In the genomic region with DNA sequence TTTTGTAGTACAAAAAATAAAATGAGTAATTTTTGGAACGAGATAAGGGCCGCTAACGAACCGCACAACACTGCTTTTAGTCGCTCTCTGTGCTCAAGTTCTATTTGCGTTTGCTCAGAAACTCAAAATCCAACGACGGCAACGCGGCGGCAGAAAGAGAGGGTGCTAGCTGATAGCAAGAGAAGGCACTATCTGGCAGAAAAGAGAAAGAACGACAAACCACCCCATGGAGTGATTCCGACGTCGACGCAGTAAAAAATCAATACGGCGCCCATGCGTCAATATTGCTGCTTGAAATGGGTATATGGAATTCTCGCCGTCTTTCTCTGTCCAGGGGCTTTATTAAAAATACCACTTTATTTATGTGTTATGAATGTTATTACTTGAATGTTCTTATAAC, we compare ENCODE assay signal across 3 fruit fly cellular contexts.
TF ChIP-seq lines count a peak whose summit lies in the region.

No protein-coding gene starts in this region.

- TF ChIP-seq CTCF in whole organism, embryonic (GFP tag; optimal IDR thresholded peaks at IDR 0.05; lab: Kevin White, UChicago) = no peak

TF ChIP-seq in whole organism, adult, 20 proteins besides CTCF, POLR2A, EP300 and RAD21:
- TF ChIP-seq CG7101 (tag; optimal IDR thresholded peaks at IDR 0.05; lab: Kevin White, UChicago) = no peak
- peak; percentile 25 for TF ChIP-seq tj (GFP tag; optimal IDR thresholded peaks at IDR 0.05; lab: Kevin White, UChicago)

TF ChIP-seq in whole organism, embryonic, 481 proteins besides CTCF, POLR2A, EP300 and RAD21 (continues in another document):
- TF ChIP-seq CG8281 (tag; optimal IDR thresholded peaks at IDR 0.05; lab: Kevin White, UChicago) (peak; percentile 57), Scr (GFP tag; IDR thresholded peaks at IDR 0.05; lab: Robert Waterston, UW; ENCODE audit: partially characterized antibody) (0 out of 2 replicates have a peak, but pooled peaks have one; percentile 26), en (GFP tag; optimal IDR thresholded peaks at IDR 0.05; lab: Kevin White, UChicago) (no peak), ttk (GFP tag; IDR thresholded peaks at IDR 0.05; lab: Robert Waterston, UW) (peak; percentile 56), Meics (GFP tag; optimal IDR thresholded peaks at IDR 0.05; lab: Kevin White, UChicago) (peak; percentile 37), sug (tag; optimal IDR thresholded peaks at IDR 0.05; lab: Kevin White, UChicago) (peak; percentile 50), ewg (GFP tag; optimal IDR thresholded peaks at IDR 0.05; lab: Kevin White, UChicago) (peak; percentile 100), zfh1 (GFP tag; IDR thresholded peaks at IDR 0.05; lab: Robert Waterston, UW) (peak; percentile 31; the same call in 1 of the 3 replicates), z (GFP tag; IDR thresholded peaks at IDR 0.05; lab: Robert Waterston, UW) (peak; percentile 84), CG10321 (GFP tag; IDR thresholded peaks at IDR 0.05; lab: Robert Waterston, UW) (peak; percentile 67), CG8924 (tag; optimal IDR thresholded peaks at IDR 0.05; lab: Kevin White, UChicago) (peak; percentile 4), CG6689 (GFP tag; IDR thresholded peaks at IDR 0.05; lab: Robert Waterston, UW) (0 out of 2 replicates have a peak, but pooled peaks have one; percentile 11), CG2199 (GFP tag; IDR thresholded peaks at IDR 0.05; lab: Robert Waterston, UW) (peak; percentile 76; the same call in 2 of the 3 replicates), BEAF-32 (GFP tag; optimal IDR thresholded peaks at IDR 0.05; lab: Kevin White, UChicago) (no peak), Bgb (GFP tag; IDR thresholded peaks at IDR 0.05; lab: Robert Waterston, UW; ENCODE audit: partially characterized antibody) (peak; percentile 19; the same call in 1 of the 2 replicates), Hmr (GFP tag; optimal IDR thresholded peaks at IDR 0.05; lab: Kevin White, UChicago) (peak; percentile 22), fd96Cb (tag; optimal IDR thresholded peaks at IDR 0.05; lab: Kevin White, UChicago) (no peak), sim (GFP tag; IDR thresholded peaks at IDR 0.05; lab: Robert Waterston, UW) (0 out of 2 replicates have a peak, but pooled peaks have one; percentile 41), ATbp (GFP tag; optimal IDR thresholded peaks at IDR 0.05; lab: Kevin White, UChicago) (peak; percentile 22), Trl (optimal IDR thresholded peaks at IDR 0.05; lab: Kevin White, UChicago) (peak; percentile 56 to 60), Trl (GFP tag; optimal IDR thresholded peaks at IDR 0.05; lab: Kevin White, UChicago) (no peak), sd (tag; optimal IDR thresholded peaks at IDR 0.05; lab: Kevin White, UChicago) (no peak), CG12659 (GFP tag; optimal IDR thresholded peaks at IDR 0.05; lab: Kevin White, UChicago) (peak; percentile 5), Adf1 (GFP tag; IDR thresholded peaks at IDR 0.05; lab: Robert Waterston, UW) (peak; percentile 69), seq (GFP tag; IDR thresholded peaks at IDR 0.05; lab: Robert Waterston, UW) (peak; percentile 65; the same call in 1 of the 2 replicates), Med (GFP tag; lab: Kevin White, UChicago) (peak; percentile 83), tio (GFP tag; optimal IDR thresholded peaks at IDR 0.05; lab: Kevin White, UChicago) (no peak), Nf-YB (GFP tag; optimal IDR thresholded peaks at IDR 0.05; lab: Kevin White, UChicago) (no peak), CG1832 (GFP tag; optimal IDR thresholded peaks at IDR 0.05; lab: Kevin White, UChicago) (peak; percentile 87), insv (GFP tag; optimal IDR thresholded peaks at IDR 0.05; lab: Kevin White, UChicago) (peak in 1 of 2 experiments; percentile 11), CG2120 (GFP tag; optimal IDR thresholded peaks at IDR 0.05; lab: Kevin White, UChicago) (peak; percentile 5), ci (GFP tag; IDR thresholded peaks at IDR 0.05; lab: Robert Waterston, UW) (peak; percentile 52; the same call in 2 of the 3 replicates), CG10543 (GFP tag; optimal IDR thresholded peaks at IDR 0.05; lab: Kevin White, UChicago) (peak; percentile 26), vvl (GFP tag; IDR thresholded peaks at IDR 0.05; lab: Robert Waterston, UW) (0 out of 2 replicates have a peak, but pooled peaks have one; percentile 16), CG33557 (GFP tag; optimal IDR thresholded peaks at IDR 0.05; lab: Kevin White, UChicago) (peak; percentile 5), lmd (GFP tag; IDR thresholded peaks at IDR 0.05; lab: Robert Waterston, UW) (no peak), chm (GFP tag; IDR thresholded peaks at IDR 0.05; lab: Robert Waterston, UW) (peak; percentile 70; the same call in 1 of the 2 replicates), pan (optimal IDR thresholded peaks at IDR 0.05; lab: Kevin White, UChicago) (no peak), pan (GFP tag; optimal IDR thresholded peaks at IDR 0.05 in 1 of 2, IDR thresholded peaks at IDR 0.05 in 1 of 2) (peak in 1 of 2 experiments; percentile 11)

TF ChIP-seq in whole organism, prepupa, 60 proteins besides CTCF, POLR2A, EP300 and RAD21:
- TF ChIP-seq CG10669 (GFP tag; optimal IDR thresholded peaks at IDR 0.05; lab: Kevin White, UChicago) (no peak), CG6163 (GFP tag; IDR thresholded peaks at IDR 0.05; lab: Robert Waterston, UW) (0 out of 3 replicates have a peak, but pooled peaks have one; percentile 9), CG1621 (tag; optimal IDR thresholded peaks at IDR 0.05; lab: Kevin White, UChicago) (no peak), fkh (GFP tag; optimal IDR thresholded peaks at IDR 0.05; lab: Kevin White, UChicago) (peak; percentile 77)
